Worm (Caenorhabditis elegans) whole organism, early embryonic: ENCODE measurements around the gene Y44A6D.7.
A peak's percentile ranks its signal among the peaks of the same experiment; 100 is the strongest.

Experiments
- B0310.2 ChIP-seq: sonication (generic microtip); optimal IDR thresholded peaks from 2 replicates; lab custom pipeline; 2016; ENCODE audit warnings: mild to moderate bottlenecking, missing genetic modification characterization, missing compliant biosample characterization
- ama-1 ChIP-seq: fragments of 150-350 bp; optimal IDR thresholded peaks from 2 replicates; lab custom pipeline; 2014
- ceh-36 ChIP-seq: sonication (generic microtip); optimal IDR thresholded peaks from 2 replicates; lab custom pipeline; 2016; ENCODE audit warnings: missing genetic modification characterization, inconsistent platforms, missing compliant biosample characterization
- ets-7 ChIP-seq: sonication (generic microtip); optimal IDR thresholded peaks from 2 replicates; lab custom pipeline; 2016; ENCODE audit warnings: missing genotype, missing genetic modification characterization, missing compliant biosample characterization
- flt-1 ChIP-seq: fragments of 200-800 bp; sonication (Bioruptor generic); IDR thresholded peaks from 2 replicates; pipeline ENCODE4 v1.3.6; 2022; ENCODE audit warnings: missing genetic modification characterization, missing compliant biosample characterization
- hmg-4 ChIP-seq: fragments of 200-800 bp; sonication (Bioruptor generic); optimal IDR thresholded peaks from 2 replicates; lab custom pipeline; 2018; ENCODE audit warnings: mild to moderate bottlenecking, missing genetic modification characterization, missing compliant biosample characterization
- hnd-1 ChIP-seq: sonication (generic microtip); optimal IDR thresholded peaks from 2 replicates; lab custom pipeline; 2016; ENCODE audit warnings: missing genetic modification characterization, missing compliant biosample characterization
- pes-1 ChIP-seq: fragments of 200-800 bp; sonication (Bioruptor generic); IDR thresholded peaks from 2 replicates; pipeline ENCODE4 v1.3.6; 2022; ENCODE audit warnings: missing genetic modification reagents, missing genetic modification characterization, missing compliant biosample characterization
- tra-4 ChIP-seq: sonication (generic microtip); optimal IDR thresholded peaks from 2 replicates; lab custom pipeline; 2017; ENCODE audit warnings: missing genetic modification characterization, missing compliant biosample characterization

DNA sequence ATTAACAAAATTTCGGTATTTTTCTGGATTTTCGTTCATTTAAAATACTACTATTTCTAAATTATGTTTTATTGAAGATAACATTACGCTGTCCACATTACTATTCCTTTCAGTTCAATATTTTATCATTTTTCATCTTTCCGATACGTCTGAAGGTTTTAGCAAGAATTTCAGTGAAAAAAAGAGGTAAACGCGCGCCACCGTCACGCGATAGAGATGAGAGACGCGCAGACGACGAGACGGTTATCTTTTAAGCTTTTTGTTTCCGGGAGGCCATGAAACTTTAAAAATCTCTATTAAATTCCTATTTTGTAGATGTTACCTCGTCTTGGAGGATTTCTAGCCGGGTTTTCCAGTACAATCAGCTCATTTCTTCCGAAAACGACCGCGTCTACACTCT is 23.2 kb downstream of the Y44A6D.7 start, which contains the start of gene mrps-12:
- TF ChIP-seq B0310.2 (no peak), ama-1 (lab: Kevin White, UChicago) (no peak), pes-1 (GFP tag; lab: Robert Waterston, UW) (0 out of 2 replicates have a peak, but pooled peaks have one; percentile 3), flt-1 (GFP tag; lab: Robert Waterston, UW) (no peak), hnd-1 (tag; lab: Kevin White, UChicago) (no peak), hmg-4 (GFP tag; lab: Kevin White, UChicago) (no peak), ceh-36 (tag; lab: Kevin White, UChicago) (no peak), tra-4 (no peak), ets-7 (tag; lab: Kevin White, UChicago) (no peak)
